Fruit fly (Drosophila melanogaster) whole organism, wandering third instar larva: ENCODE results near the gene Stat92E.

ENCODE experiments used
- CG9705 ChIP-seq: fragments of 200-800 bp; sonication (Bioruptor generic); optimal IDR thresholded peaks from 2 replicates; lab custom pipeline; 2018; ENCODE audit warnings: missing biosample characterization, mild to moderate bottlenecking, missing genetic modification characterization
- CrebA ChIP-seq: fragments of 200-800 bp; sonication (Bioruptor generic); optimal IDR thresholded peaks from 2 replicates; lab custom pipeline; 2016; ENCODE audit warnings: missing biosample characterization, mild to moderate bottlenecking, missing genetic modification characterization, borderline replicate concordance
- Dif ChIP-seq: fragments of 200-275, 200-300 bp; sonication (Bioruptor generic); optimal IDR thresholded peaks from 2 replicates; lab custom pipeline; 2018; ENCODE audit warnings: missing biosample characterization, missing genetic modification characterization; ENCODE audit not compliant: partially characterized antibody
- GATAd ChIP-seq: sonication (Bioruptor generic); optimal IDR thresholded peaks from 2 replicates; lab custom pipeline; 2016; ENCODE audit warnings: missing biosample characterization, missing genetic modification characterization
- HLH106 ChIP-seq: fragments of 200-800 bp; optimal IDR thresholded peaks from 3 replicates; lab custom pipeline; 2019; ENCODE audit warnings: missing biosample characterization, mild to moderate bottlenecking, missing genetic modification characterization, moderate library complexity
- Hnf4 ChIP-seq: fragments of 200-800 bp; sonication (Bioruptor generic); optimal IDR thresholded peaks from 2 replicates; lab custom pipeline; 2016; ENCODE audit warnings: missing biosample characterization, mild to moderate bottlenecking, missing genetic modification characterization
- Hr78 ChIP-seq: fragments of >200 bp; optimal IDR thresholded peaks from 2 replicates; lab custom pipeline; 2017; ENCODE audit warnings: missing biosample characterization, missing genetic modification characterization
- Hr83 ChIP-seq: fragments of 200-300 bp; sonication (Bioruptor generic); optimal IDR thresholded peaks from 2 replicates; lab custom pipeline; 2016; ENCODE audit warnings: missing biosample characterization, mild to moderate bottlenecking, missing genetic modification characterization, moderate library complexity; ENCODE audit not compliant: poor library complexity, severe bottlenecking
- Mio ChIP-seq: sonication (Bioruptor generic); optimal IDR thresholded peaks from 2 replicates; lab custom pipeline; 2016; ENCODE audit warnings: missing biosample characterization, missing genetic modification characterization
- N ChIP-seq: fragments of >200 bp; optimal IDR thresholded peaks from 2 replicates; lab custom pipeline; 2018; ENCODE audit warnings: missing biosample characterization, missing external identifiers, missing genetic modification characterization
- Rel ChIP-seq, 2 experiments: fragments of 200-800 bp; sonication (Bioruptor generic) in 1 of 2; optimal IDR thresholded peaks; 2 replicates in 1 of 2; 3 replicates in 1 of 2; lab custom pipeline; 2016 to 2019; ENCODE audit warnings: mild to moderate bottlenecking in 2 of 2, missing biosample characterization in 2 of 2, missing genetic modification characterization in 2 of 2, moderate library complexity in 1 of 2
- brk ChIP-seq: fragments of 200-800 bp; sonication (Bioruptor generic); optimal IDR thresholded peaks from 2 replicates; lab custom pipeline; 2016; ENCODE audit warnings: missing biosample characterization, mild to moderate bottlenecking, missing genetic modification characterization
- dsf ChIP-seq: sonication (Bioruptor generic); optimal IDR thresholded peaks from 2 replicates; lab custom pipeline; 2016; ENCODE audit warnings: missing biosample characterization, missing genetic modification characterization, borderline replicate concordance
- foxo ChIP-seq, 2 experiments: fragments of 200-800 bp; sonication (Bioruptor generic); optimal IDR thresholded peaks; 2 replicates in 1 of 2; 3 replicates in 1 of 2; lab custom pipeline; 2016 to 2017; ENCODE audit warnings: missing biosample characterization in 2 of 2, missing genetic modification characterization in 2 of 2
- fru ChIP-seq: fragments of 200-800 bp; sonication (Bioruptor generic); optimal IDR thresholded peaks from 3 replicates; lab custom pipeline; 2016; ENCODE audit warnings: missing biosample characterization, mild to moderate bottlenecking, missing genetic modification characterization
- h ChIP-seq: fragments of 200-800 bp; sonication (Bioruptor generic); optimal IDR thresholded peaks from 3 replicates; lab custom pipeline; 2016; ENCODE audit warnings: missing biosample characterization, mild to moderate bottlenecking, missing genetic modification characterization
- lola ChIP-seq: fragments of >200 bp; optimal IDR thresholded peaks from 2 replicates; lab custom pipeline; 2017; ENCODE audit warnings: missing biosample characterization, missing genetic modification characterization
- pan ChIP-seq: fragments of >200 bp; optimal IDR thresholded peaks from 2 replicates; lab custom pipeline; 2017
- psq ChIP-seq: fragments of 200-800 bp; sonication (Bioruptor generic); optimal IDR thresholded peaks from 3 replicates; lab custom pipeline; 2017; ENCODE audit warnings: missing biosample characterization, mild to moderate bottlenecking, missing genetic modification characterization, moderate library complexity
- rgr ChIP-seq: fragments of 200-800 bp; sonication (Bioruptor generic); optimal IDR thresholded peaks from 3 replicates; lab custom pipeline; 2016; ENCODE audit warnings: missing biosample characterization, mild to moderate bottlenecking, missing genetic modification characterization
- sage ChIP-seq: fragments of 200-800 bp; sonication (Bioruptor generic); optimal IDR thresholded peaks from 2 replicates; lab custom pipeline; 2016; ENCODE audit warnings: missing biosample characterization, mild to moderate bottlenecking, missing genetic modification characterization
- sv ChIP-seq: fragments of 200-800 bp; sonication (Bioruptor generic); optimal IDR thresholded peaks from 3 replicates; lab custom pipeline; 2016; ENCODE audit warnings: missing biosample characterization, missing genetic modification characterization
- usp ChIP-seq: fragments of >200 bp; optimal IDR thresholded peaks from 2 replicates; lab custom pipeline; 2017; ENCODE audit warnings: missing biosample characterization, missing genetic modification characterization

The Stat92E gene

DNA sequence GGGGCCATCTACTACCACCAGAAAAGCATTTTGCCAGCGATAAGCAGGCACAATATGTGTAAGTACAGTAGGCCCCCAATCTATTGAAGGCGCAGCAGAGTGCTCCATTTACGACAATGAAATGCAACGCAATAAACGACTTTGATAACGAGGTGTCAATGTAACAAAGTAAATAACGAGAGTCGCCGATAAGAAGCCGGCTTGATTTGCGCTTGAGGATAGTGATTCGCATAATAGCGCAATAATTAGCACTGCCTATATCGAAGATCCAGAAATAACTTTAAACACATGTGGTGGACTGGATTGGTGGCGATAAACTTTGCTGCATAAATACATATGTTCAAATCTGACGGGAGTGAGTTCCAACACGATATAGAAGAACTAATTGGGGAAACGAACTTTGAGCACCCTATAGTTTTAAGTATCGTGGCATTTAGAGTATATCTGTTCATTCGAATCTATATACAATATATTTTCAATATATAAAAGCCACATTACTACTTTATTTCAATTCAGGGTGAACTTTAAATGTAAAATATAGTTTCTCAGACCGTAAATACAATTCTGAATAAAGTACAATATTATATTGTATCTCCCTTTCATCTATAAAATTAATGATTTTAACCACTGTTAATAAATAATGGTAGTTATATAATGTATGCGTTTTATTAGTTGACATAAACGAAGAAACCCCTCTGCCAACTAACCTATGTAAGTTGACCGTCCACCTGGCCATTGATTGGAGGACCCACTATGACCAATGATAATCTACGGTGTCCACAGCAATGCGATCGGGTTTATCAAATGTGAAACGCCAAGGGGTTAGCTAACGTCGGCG, 2.9 kb downstream of the Stat92E start:
- TF ChIP-seq fru (GFP tag; lab: Kevin White, UChicago) (peak; percentile 22), rgr (peak; percentile 21), Rel (GFP tag; optimal IDR thresholded peaks at IDR 0.05; lab: Kevin White, UChicago) (no peak), Rel (tag; optimal IDR thresholded peaks at IDR 0.05; lab: Kevin White, UChicago) (peak; percentile 9), Hr83 (GFP tag; lab: Kevin White, UChicago) (peak; percentile 15), foxo (GFP tag; optimal IDR thresholded peaks at IDR 0.05; lab: Kevin White, UChicago) (no peak), sage (GFP tag; lab: Kevin White, UChicago) (no peak), h (GFP tag; lab: Kevin White, UChicago) (peak; percentile 21)
- TF ChIP-seq, all 38 proteins: peak for 5

dm6 chr3R:20548255-20548654, 3.9 kb downstream of the Stat92E start:
- peak; percentile 47 for TF ChIP-seq CrebA
- TF ChIP-seq GATAd (GFP tag; lab: Kevin White, UChicago): no peak

- TF ChIP-seq usp (no peak), sage (GFP tag; lab: Kevin White, UChicago) (peak; percentile 36), Rel (GFP tag; optimal IDR thresholded peaks at IDR 0.05; lab: Kevin White, UChicago) (no peak), Rel (tag; optimal IDR thresholded peaks at IDR 0.05; lab: Kevin White, UChicago) (peak; percentile 51), rgr (peak; percentile 5)
These were observed 4.4 kb downstream of the Stat92E start for dm6 chr3R:20547758-20548157.

dm6 chr3R:20546662-20547620, 5.2 kb downstream of the Stat92E start:
- TF ChIP-seq psq (no peak), Dif (GFP tag; lab: Kevin White, UChicago) (no peak), Hr78 (GFP tag; lab: Kevin White, UChicago) (no peak), h (GFP tag; lab: Kevin White, UChicago) (peak; percentile 24), Rel (GFP tag; optimal IDR thresholded peaks at IDR 0.05; lab: Kevin White, UChicago) (no peak), Rel (tag; optimal IDR thresholded peaks at IDR 0.05; lab: Kevin White, UChicago) (peak; percentile 21), CG9705 (no peak), foxo (GFP tag; optimal IDR thresholded peaks at IDR 0.05; lab: Kevin White, UChicago) (peak in 1 of 2 experiments; percentile 27)

DNA sequence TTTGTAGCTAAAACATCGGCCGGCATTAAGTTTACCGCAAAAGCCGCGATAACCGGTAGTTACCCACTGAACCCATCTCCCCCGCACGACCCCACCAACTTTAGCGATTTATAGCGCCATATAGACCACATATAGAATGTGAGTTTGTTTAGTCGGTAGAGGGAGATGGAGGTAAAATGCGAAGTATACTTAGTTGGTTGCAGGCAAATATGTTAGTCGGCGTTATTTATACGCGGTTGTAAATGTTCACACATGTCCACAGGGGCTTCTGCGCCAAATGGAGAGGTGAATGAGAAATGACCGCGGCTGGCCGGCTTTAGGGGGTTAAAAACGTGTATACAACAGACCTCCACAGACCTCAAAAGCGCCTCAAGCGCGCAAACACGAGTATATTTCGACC, 6.4 kb downstream of the Stat92E start:
- TF ChIP-seq foxo (GFP tag; optimal IDR thresholded peaks at IDR 0.05; lab: Kevin White, UChicago) (peak in 1 of 2 experiments; percentile 15), dsf (GFP tag; lab: Kevin White, UChicago) (no peak), psq (peak; percentile 3), fru (GFP tag; lab: Kevin White, UChicago) (peak; percentile 3), lola (GFP tag; lab: Kevin White, UChicago) (no peak), CG9705 (no peak), rgr (peak; percentile 9), HLH106 (tag; lab: Kevin White, UChicago) (peak; percentile 6)

DNA sequence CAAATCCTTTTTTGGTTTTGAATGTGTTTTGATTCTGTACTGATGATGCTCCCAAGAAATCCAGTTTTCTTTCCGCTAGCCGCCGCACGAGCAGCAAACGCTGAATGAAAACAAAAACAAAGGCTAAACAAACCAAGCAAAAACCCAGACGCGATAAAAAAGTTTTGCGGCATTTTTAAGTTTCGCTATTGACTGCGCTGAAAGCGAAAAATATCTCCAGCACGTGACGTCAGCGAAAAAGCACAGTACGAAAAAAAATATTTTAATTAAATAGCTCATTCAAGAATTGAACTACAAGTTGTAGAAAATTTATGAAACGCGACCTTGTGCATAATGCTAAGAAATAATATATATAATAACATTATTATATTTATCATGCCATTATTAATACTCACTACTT, 7.2 kb downstream of the Stat92E start:
- TF ChIP-seq Hnf4 (no peak), pan (lab: Kevin White, UChicago) (no peak), Hr83 (GFP tag; lab: Kevin White, UChicago) (no peak), Mio (GFP tag; lab: Kevin White, UChicago) (no peak), sv (no peak), brk (GFP tag; lab: Kevin White, UChicago) (peak; percentile 17), dsf (GFP tag; lab: Kevin White, UChicago) (no peak), N (GFP tag; lab: Kevin White, UChicago) (no peak), CG9705 (no peak)
